Worm (Caenorhabditis elegans): ENCODE measurements around the gene T01B4.3.

DNA sequence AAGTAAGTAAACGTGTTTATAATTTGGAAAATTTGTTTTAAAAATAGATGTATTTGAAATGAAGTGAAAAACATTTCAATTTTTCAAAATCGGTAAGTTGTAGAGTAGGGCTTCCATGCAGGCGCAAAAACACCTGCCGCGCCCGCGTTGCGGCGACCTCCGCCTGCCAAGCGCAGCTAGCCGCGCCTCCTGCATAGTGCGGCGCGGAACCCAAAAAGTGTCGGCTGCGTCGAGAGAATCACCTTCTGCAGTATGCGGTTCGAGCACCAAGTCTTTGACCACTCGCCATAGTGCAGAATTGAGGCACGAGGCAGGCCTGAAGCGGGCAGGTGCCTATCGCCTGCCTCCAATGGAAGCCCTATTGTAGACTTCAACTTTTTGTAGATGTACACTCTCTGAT is 7.8 kb downstream of the T01B4.3 start:
- TF ChIP-seq mdl-1 (tag; optimal IDR thresholded peaks at IDR 0.05) (no peak), elt-1 (tag; optimal IDR thresholded peaks at IDR 0.05) (no peak), lin-15B (tag; optimal IDR thresholded peaks at IDR 0.05) (no peak), nhr-237 (tag; optimal IDR thresholded peaks at IDR 0.05) (no peak), ztf-11 (tag; optimal IDR thresholded peaks at IDR 0.05) (no peak)
